Worm (Caenorhabditis elegans) whole organism, young adult: ENCODE measurements around the gene gcy-12.
A peak's percentile ranks its signal among the peaks of the same experiment; 100 is the strongest.

ENCODE experiments used
- B0019.2 ChIP-seq: fragments of 200-800 bp; sonication (Bioruptor generic); conservative IDR thresholded peaks from 2 replicates; pipeline ENCODE4 v1.3.6; 2022; ENCODE audit warnings: missing genetic modification reagents, missing genetic modification characterization, missing compliant biosample characterization
- B0336.3 ChIP-seq: fragments of 200-800 bp; sonication (Bioruptor generic); IDR thresholded peaks from 2 replicates; pipeline ENCODE4 v1.3.6; 2022; ENCODE audit warnings: missing genetic modification characterization, missing compliant biosample characterization
- F33H1.4 ChIP-seq: fragments of 200-800 bp; sonication (Bioruptor generic); IDR thresholded peaks from 2 replicates; pipeline ENCODE4 v1.3.6; 2022; ENCODE audit warnings: missing genetic modification reagents, missing genetic modification characterization, missing compliant biosample characterization
- K11D2.4 ChIP-seq: fragments of 200-800 bp; sonication (Bioruptor generic); IDR thresholded peaks from 2 replicates; pipeline ENCODE4 v1.3.6; 2022; ENCODE audit warnings: missing genetic modification reagents, missing genetic modification characterization, missing compliant biosample characterization
- K12H6.12 ChIP-seq: fragments of 200-800 bp; sonication (Bioruptor generic); optimal IDR thresholded peaks from 2 replicates; lab custom pipeline; 2018; ENCODE audit warnings: mild to moderate bottlenecking, missing genetic modification characterization, missing compliant biosample characterization
- Y53F4B.3 ChIP-seq: fragments of 200-800 bp; sonication (Bioruptor generic); IDR thresholded peaks from 2 replicates; pipeline ENCODE4 v1.3.6; 2022; ENCODE audit warnings: missing genetic modification reagents, missing genetic modification characterization, missing compliant biosample characterization
- Y53G8AR.9 ChIP-seq: fragments of 200-800 bp; sonication (Bioruptor generic); conservative IDR thresholded peaks from 2 replicates; pipeline ENCODE4 v1.3.6; 2022; ENCODE audit warnings: missing genetic modification reagents, missing genetic modification characterization, missing compliant biosample characterization
- ZK185.1 ChIP-seq: sonication (generic microtip); optimal IDR thresholded peaks from 2 replicates; lab custom pipeline; 2016; ENCODE audit warnings: mild to moderate bottlenecking, missing genetic modification characterization, missing compliant biosample characterization; ENCODE audit not compliant: poor library complexity, severe bottlenecking
- atf-7 ChIP-seq: sonication (generic microtip); optimal IDR thresholded peaks from 2 replicates; lab custom pipeline; 2017; ENCODE audit warnings: mild to moderate bottlenecking, missing genetic modification characterization, missing compliant biosample characterization
- attf-5 ChIP-seq: fragments of 200-800 bp; sonication (Bioruptor generic); optimal IDR thresholded peaks from 2 replicates; lab custom pipeline; 2018; ENCODE audit warnings: mild to moderate bottlenecking, missing genetic modification characterization, missing compliant biosample characterization
- bed-2 ChIP-seq: fragments of 200-800 bp; sonication (Bioruptor generic); IDR thresholded peaks from 2 replicates; pipeline ENCODE4 v1.3.6; 2022; ENCODE audit warnings: missing genetic modification reagents, missing genetic modification characterization, missing compliant biosample characterization
- cebp-1 ChIP-seq, 2 experiments: fragments of 200-800 bp in 1 of 2; sonication (Bioruptor generic) in 1 of 2; sonication (generic microtip) in 1 of 2; IDR thresholded peaks in 1 of 2; optimal IDR thresholded peaks in 1 of 2; 2 replicates each; pipeline versions ENCODE4 v1.3.6 to Lab custom; 2017 to 2022; ENCODE audit warnings: missing compliant biosample characterization in 2 of 2, missing genetic modification characterization in 2 of 2, mild to moderate bottlenecking in 1 of 2, missing genetic modification reagents in 1 of 2, moderate library complexity in 1 of 2
- ceh-27 ChIP-seq: fragments of 200-800 bp; sonication (Bioruptor generic); optimal IDR thresholded peaks from 2 replicates; lab custom pipeline; 2018; ENCODE audit warnings: mild to moderate bottlenecking, missing genetic modification characterization, moderate library complexity, missing compliant biosample characterization
- ceh-40 ChIP-seq: fragments of 200-800 bp; sonication (Bioruptor generic); IDR thresholded peaks from 2 replicates; pipeline ENCODE4 v1.3.6; 2022; ENCODE audit warnings: missing genetic modification characterization, missing compliant biosample characterization
- ceh-79 ChIP-seq: sonication (generic microtip); optimal IDR thresholded peaks from 2 replicates; lab custom pipeline; 2017; ENCODE audit warnings: mild to moderate bottlenecking, missing genetic modification characterization, missing compliant biosample characterization
- chd-7 ChIP-seq: sonication (generic microtip); optimal IDR thresholded peaks from 2 replicates; lab custom pipeline; 2016; ENCODE audit warnings: mild to moderate bottlenecking, missing genetic modification characterization, moderate library complexity, missing compliant biosample characterization
- dox-1 ChIP-seq: fragments of 200-800 bp; sonication (Bioruptor generic); IDR thresholded peaks from 2 replicates; pipeline ENCODE4 v1.3.6; 2022; ENCODE audit warnings: missing genetic modification reagents, missing genetic modification characterization, missing compliant biosample characterization
- dpl-1 ChIP-seq: fragments of 150-350 bp; optimal IDR thresholded peaks from 2 replicates; lab custom pipeline; 2014; ENCODE audit warnings: missing biosample characterization, missing genetic modification reagents, missing genetic modification characterization
- fkh-3 ChIP-seq: sonication (generic microtip); optimal IDR thresholded peaks from 2 replicates; lab custom pipeline; 2016; ENCODE audit warnings: mild to moderate bottlenecking, missing genetic modification characterization, missing compliant biosample characterization
- hmg-1.2 ChIP-seq: fragments of 200-800 bp; sonication (Bioruptor generic); IDR thresholded peaks from 2 replicates; pipeline ENCODE4 v1.3.6; 2022; ENCODE audit warnings: missing genetic modification reagents, missing genetic modification characterization, missing compliant biosample characterization
- lin-26 ChIP-seq: fragments of 200-800 bp; sonication (Bioruptor generic); IDR thresholded peaks from 2 replicates; pipeline ENCODE4 v1.3.6; 2022; ENCODE audit warnings: missing genetic modification reagents, missing genetic modification characterization, missing compliant biosample characterization
- lin-35 ChIP-seq, 3 experiments: fragments of 150-350 bp in 2 of 3; sonication (generic microtip) in 1 of 3; optimal IDR thresholded peaks; 2 replicates each; lab custom pipeline; 2014 to 2018; ENCODE audit warnings: missing biosample characterization in 3 of 3, missing genetic modification characterization in 3 of 3, missing genetic modification reagents in 3 of 3
- lin-40 ChIP-seq: sonication (generic microtip); optimal IDR thresholded peaks from 2 replicates; lab custom pipeline; 2016; ENCODE audit warnings: missing genetic modification characterization, mild to moderate bottlenecking, missing compliant biosample characterization, missing genotype, missing genetic modification reagents
- mcd-1 ChIP-seq: fragments of 200-800 bp; sonication (Bioruptor generic); IDR thresholded peaks from 2 replicates; pipeline ENCODE4 v1.3.6; 2022; ENCODE audit warnings: missing genetic modification reagents, missing genetic modification characterization, missing compliant biosample characterization
- mxl-1 ChIP-seq: sonication (generic microtip); optimal IDR thresholded peaks from 2 replicates; lab custom pipeline; 2016; ENCODE audit warnings: missing genetic modification characterization, missing compliant biosample characterization
- nfya-1 ChIP-seq: sonication (generic microtip); optimal IDR thresholded peaks from 2 replicates; lab custom pipeline; 2017; ENCODE audit warnings: antibody characterized with exemption, missing compliant biosample characterization, missing genetic modification characterization, borderline replicate concordance; ENCODE audit not compliant: insufficient read depth
- nfya-2 ChIP-seq: fragments of 200-800 bp; sonication (Bioruptor generic); IDR thresholded peaks from 2 replicates; pipeline ENCODE4 v1.3.6; 2022; ENCODE audit warnings: missing genetic modification reagents, missing genetic modification characterization, missing compliant biosample characterization
- nfyb-1 ChIP-seq: fragments of 200-800 bp; sonication (Bioruptor generic); IDR thresholded peaks from 2 replicates; pipeline ENCODE4 v1.3.6; 2022; ENCODE audit warnings: missing genetic modification reagents, missing genetic modification characterization, missing compliant biosample characterization
- nhr-179 ChIP-seq: sonication (generic microtip); optimal IDR thresholded peaks from 2 replicates; lab custom pipeline; 2016; ENCODE audit warnings: mild to moderate bottlenecking, missing genetic modification characterization, missing compliant biosample characterization
- nhr-80 ChIP-seq: sonication (generic microtip); optimal IDR thresholded peaks from 2 replicates; lab custom pipeline; 2016; ENCODE audit warnings: missing genetic modification characterization, missing compliant biosample characterization
- repo-1 ChIP-seq: sonication (generic microtip); optimal IDR thresholded peaks from 2 replicates; lab custom pipeline; 2017; ENCODE audit warnings: mild to moderate bottlenecking, missing genetic modification characterization, missing compliant biosample characterization
- rpc-1 ChIP-seq, 2 experiments: fragments of 150-350 bp in 1 of 2; sonication (generic microtip) in 1 of 2; optimal IDR thresholded peaks; 2 replicates each; lab custom pipeline; 2014 to 2018; ENCODE audit warnings: missing biosample characterization in 1 of 2, missing genetic modification characterization in 1 of 2, missing genetic modification reagents in 1 of 2, missing genotype in 1 of 2
- sdz-38 ChIP-seq: sonication (generic microtip); optimal IDR thresholded peaks from 2 replicates; lab custom pipeline; 2016; ENCODE audit warnings: missing genotype, missing genetic modification characterization, missing compliant biosample characterization
- snpc-3.4 ChIP-seq: sonication (generic microtip); optimal IDR thresholded peaks from 2 replicates; lab custom pipeline; 2017; ENCODE audit warnings: missing genetic modification characterization, mild to moderate bottlenecking, missing compliant biosample characterization, antibody characterized with exemption, moderate library complexity, missing genotype, missing genetic modification reagents
- snpc-4 ChIP-seq, 5 experiments: fragments of 150-350 bp in 1 of 5; sonication (generic microtip) in 4 of 5; optimal IDR thresholded peaks; 2 replicates each; lab custom pipeline; 2014 to 2018; ENCODE audit warnings: missing genetic modification characterization in 5 of 5, missing biosample characterization in 3 of 5, antibody characterized with exemption in 2 of 5, mild to moderate bottlenecking in 2 of 5, missing compliant biosample characterization in 2 of 5, missing genotype in 2 of 5, moderate library complexity in 2 of 5, missing genetic modification reagents in 1 of 5
- tbp1 ChIP-seq: fragments of 200-800 bp; sonication (Bioruptor generic); optimal IDR thresholded peaks from 2 replicates; lab custom pipeline; 2018; ENCODE audit warnings: mild to moderate bottlenecking, missing genetic modification characterization, missing compliant biosample characterization
- zfh-2 ChIP-seq: fragments of 200-800 bp; sonication (Bioruptor generic); conservative IDR thresholded peaks from 2 replicates; pipeline ENCODE4 v1.3.6; 2022; ENCODE audit warnings: missing genetic modification reagents, missing genetic modification characterization, missing compliant biosample characterization
- zim-3 ChIP-seq: sonication (generic microtip); optimal IDR thresholded peaks from 2 replicates; lab custom pipeline; 2017; ENCODE audit warnings: mild to moderate bottlenecking, missing genetic modification characterization, moderate library complexity, missing compliant biosample characterization
- ztf-22 ChIP-seq: fragments of 200-800 bp; sonication (Bioruptor generic); optimal IDR thresholded peaks from 2 replicates; lab custom pipeline; 2018; ENCODE audit warnings: mild to moderate bottlenecking, missing genetic modification characterization, moderate library complexity, missing compliant biosample characterization
- ztf-26 ChIP-seq: sonication (generic microtip); optimal IDR thresholded peaks from 2 replicates; lab custom pipeline; 2017; ENCODE audit warnings: missing genetic modification characterization, missing compliant biosample characterization

The gcy-12 gene

ce11 chrII:5326024-5326627 lies 14.3 kb downstream of the gcy-12 start:
- TF ChIP-seq bed-2 (GFP tag; lab: Robert Waterston, UW) = no peak
- TF ChIP-seq Y53G8AR.9 (GFP tag; lab: Robert Waterston, UW) = no peak
- TF ChIP-seq zfh-2 (GFP tag; lab: Robert Waterston, UW) = peak; percentile 56; the same call in 1 of the 2 replicates
- TF ChIP-seq ceh-27 (GFP tag; lab: Kevin White, UChicago) = peak; percentile 19
- TF ChIP-seq nfya-1 (tag; lab: Kevin White, UChicago) = no peak
- peak; percentile 53 for TF ChIP-seq nhr-80 (tag; lab: Kevin White, UChicago)
- peak; percentile 79 for TF ChIP-seq K12H6.12 (tag; lab: Kevin White, UChicago)
- no peak for TF ChIP-seq snpc-4 (GFP tag; optimal IDR thresholded peaks at IDR 0.05; lab: Kevin White, UChicago)
- peak in 1 of 4 experiments; percentile 8 for TF ChIP-seq snpc-4 (tag; optimal IDR thresholded peaks at IDR 0.05; lab: Kevin White, UChicago)
- peak; percentile 21 for TF ChIP-seq attf-5 (GFP tag; lab: Kevin White, UChicago)
- TF ChIP-seq B0019.2 = no peak
- TF ChIP-seq atf-7 (tag; lab: Kevin White, UChicago) = peak; percentile 18
- no peak for TF ChIP-seq nfya-2
- no peak for TF ChIP-seq nhr-179
- TF ChIP-seq cebp-1 (GFP tag; IDR thresholded peaks at IDR 0.05; lab: Robert Waterston, UW) = no peak
- peak; percentile 95 for TF ChIP-seq cebp-1 (tag; optimal IDR thresholded peaks at IDR 0.05; lab: Kevin White, UChicago)
- no peak for TF ChIP-seq Y53F4B.3 (GFP tag; lab: Robert Waterston, UW)
- no peak for TF ChIP-seq sdz-38 (tag; lab: Kevin White, UChicago)
- 0 out of 2 replicates have a peak, but pooled peaks have one; percentile 38 for TF ChIP-seq K11D2.4 (GFP tag; lab: Robert Waterston, UW)
- TF ChIP-seq nfyb-1 (GFP tag; lab: Robert Waterston, UW) = 0 out of 2 replicates have a peak, but pooled peaks have one; percentile 29
- TF ChIP-seq fkh-3 = no peak
- peak; percentile 85 for TF ChIP-seq hmg-1.2
- TF ChIP-seq dox-1 (GFP tag; lab: Robert Waterston, UW) = no peak
- peak; percentile 28 for TF ChIP-seq chd-7 (tag; lab: Kevin White, UChicago)
- 0 out of 2 replicates have a peak, but pooled peaks have one; percentile 16 for TF ChIP-seq mcd-1 (GFP tag; lab: Robert Waterston, UW)
- peak; percentile 32 for TF ChIP-seq ZK185.1 (tag; lab: Kevin White, UChicago)
- TF ChIP-seq dpl-1 (GFP tag; lab: Kevin White, UChicago) = no peak
- TF ChIP-seq tbp1 (GFP tag; lab: Kevin White, UChicago) = peak; percentile 11
- TF ChIP-seq lin-40 (tag; lab: Kevin White, UChicago) = peak; percentile 31
- no peak for TF ChIP-seq lin-26 (GFP tag; lab: Robert Waterston, UW)
- TF ChIP-seq repo-1 = no peak
- TF ChIP-seq lin-35 (GFP tag; optimal IDR thresholded peaks at IDR 0.05; lab: Kevin White, UChicago) = peak in 1 of 3 experiments; percentile 55

- TF ChIP-seq ceh-79 (tag; lab: Kevin White, UChicago) (no peak), ceh-40 (GFP tag; lab: Robert Waterston, UW) (no peak), sdz-38 (tag; lab: Kevin White, UChicago) (no peak), zim-3 (tag; lab: Kevin White, UChicago) (no peak), rpc-1 (optimal IDR thresholded peaks at IDR 0.05; lab: Kevin White, UChicago) (no peak), rpc-1 (tag; optimal IDR thresholded peaks at IDR 0.05; lab: Kevin White, UChicago) (no peak), ztf-26 (tag; lab: Kevin White, UChicago) (no peak), F33H1.4 (GFP tag; lab: Robert Waterston, UW) (no peak), B0336.3 (GFP tag; lab: Robert Waterston, UW) (no peak), mxl-1 (no peak), ztf-22 (GFP tag; lab: Kevin White, UChicago) (no peak), attf-5 (GFP tag; lab: Kevin White, UChicago) (no peak), snpc-3.4 (no peak)
These were observed 15.0 kb downstream of the gcy-12 start for ce11 chrII:5326891-5327290.
